Worm (Caenorhabditis elegans) whole organism, young adult: Measurements from ENCODE around the gene Y56A3A.41.

Source experiments
- D2030.7 ChIP-seq: fragments of 200-800 bp; sonication (Bioruptor generic); IDR thresholded peaks from 2 replicates; pipeline ENCODE4 v1.3.6; 2022; ENCODE audit warnings: missing genetic modification reagents, missing genetic modification characterization, missing compliant biosample characterization
- F33H1.4 ChIP-seq: fragments of 200-800 bp; sonication (Bioruptor generic); IDR thresholded peaks from 2 replicates; pipeline ENCODE4 v1.3.6; 2022; ENCODE audit warnings: missing genetic modification reagents, missing genetic modification characterization, missing compliant biosample characterization
- F49E8.2 ChIP-seq: sonication (generic microtip); optimal IDR thresholded peaks from 3 replicates; lab custom pipeline; 2017; ENCODE audit warnings: missing genetic modification characterization, mild to moderate bottlenecking, missing compliant biosample characterization, antibody characterized with exemption, moderate library complexity; ENCODE audit not compliant: insufficient read depth
- F57A8.1 ChIP-seq: fragments of 200-800 bp; sonication (Bioruptor generic); optimal IDR thresholded peaks from 2 replicates; lab custom pipeline; 2018; ENCODE audit warnings: mild to moderate bottlenecking, missing genetic modification characterization, moderate library complexity, missing compliant biosample characterization
- F57C9.4 ChIP-seq: sonication (generic microtip); optimal IDR thresholded peaks from 2 replicates; lab custom pipeline; 2017; ENCODE audit warnings: mild to moderate bottlenecking, missing genetic modification characterization, missing compliant biosample characterization
- T26A5.8 ChIP-seq: sonication (generic microtip); optimal IDR thresholded peaks from 2 replicates; lab custom pipeline; 2016; ENCODE audit warnings: missing genetic modification characterization, missing compliant biosample characterization
- Y53F4B.3 ChIP-seq: fragments of 200-800 bp; sonication (Bioruptor generic); IDR thresholded peaks from 2 replicates; pipeline ENCODE4 v1.3.6; 2022; ENCODE audit warnings: missing genetic modification reagents, missing genetic modification characterization, missing compliant biosample characterization
- Y53G8AR.9 ChIP-seq: fragments of 200-800 bp; sonication (Bioruptor generic); conservative IDR thresholded peaks from 2 replicates; pipeline ENCODE4 v1.3.6; 2022; ENCODE audit warnings: missing genetic modification reagents, missing genetic modification characterization, missing compliant biosample characterization
- Y56A3A.18 ChIP-seq: fragments of 200-800 bp; sonication (Bioruptor generic); IDR thresholded peaks from 2 replicates; pipeline ENCODE4 v1.3.6; 2022; ENCODE audit warnings: missing genetic modification reagents, missing genetic modification characterization, missing compliant biosample characterization
- akir-1 ChIP-seq: fragments of 200-800 bp; sonication (Bioruptor generic); optimal IDR thresholded peaks from 2 replicates; lab custom pipeline; 2018; ENCODE audit warnings: mild to moderate bottlenecking, missing genetic modification characterization, moderate library complexity, missing compliant biosample characterization
- ama-1 ChIP-seq, 3 experiments: fragments of 150-350 bp in 1 of 3; sonication (generic microtip) in 2 of 3; optimal IDR thresholded peaks; 2 replicates each; lab custom pipeline; 2014 to 2018; ENCODE audit warnings: missing biosample characterization in 2 of 3, missing genetic modification characterization in 2 of 3, missing genetic modification reagents in 2 of 3
- athp-1 ChIP-seq: sonication (generic microtip); optimal IDR thresholded peaks from 2 replicates; lab custom pipeline; 2017; ENCODE audit warnings: mild to moderate bottlenecking, missing genetic modification characterization, missing compliant biosample characterization
- attf-3 ChIP-seq: fragments of 200-800 bp; sonication (Bioruptor generic); conservative IDR thresholded peaks from 2 replicates; pipeline ENCODE4 v1.3.6; 2022; ENCODE audit warnings: missing genetic modification reagents, missing genetic modification characterization, missing compliant biosample characterization
- attf-6 ChIP-seq: fragments of 200-800 bp; sonication (Bioruptor generic); IDR thresholded peaks from 2 replicates; pipeline ENCODE4 v1.3.6; 2022; ENCODE audit warnings: missing genetic modification reagents, missing genetic modification characterization, missing compliant biosample characterization
- bed-2 ChIP-seq: fragments of 200-800 bp; sonication (Bioruptor generic); IDR thresholded peaks from 2 replicates; pipeline ENCODE4 v1.3.6; 2022; ENCODE audit warnings: missing genetic modification reagents, missing genetic modification characterization, missing compliant biosample characterization
- ccch-3 ChIP-seq: fragments of 200-800 bp; sonication (Bioruptor generic); optimal IDR thresholded peaks from 2 replicates; lab custom pipeline; 2018; ENCODE audit warnings: mild to moderate bottlenecking, missing genetic modification characterization, missing compliant biosample characterization
- cebp-2 ChIP-seq: fragments of 200-800 bp; sonication (Bioruptor generic); IDR thresholded peaks from 2 replicates; pipeline ENCODE4 v1.3.6; 2022; ENCODE audit warnings: missing genetic modification characterization, missing compliant biosample characterization
- ceh-27 ChIP-seq: fragments of 200-800 bp; sonication (Bioruptor generic); optimal IDR thresholded peaks from 2 replicates; lab custom pipeline; 2018; ENCODE audit warnings: mild to moderate bottlenecking, missing genetic modification characterization, moderate library complexity, missing compliant biosample characterization
- ceh-40 ChIP-seq: fragments of 200-800 bp; sonication (Bioruptor generic); IDR thresholded peaks from 2 replicates; pipeline ENCODE4 v1.3.6; 2022; ENCODE audit warnings: missing genetic modification characterization, missing compliant biosample characterization
- ceh-58 ChIP-seq: fragments of 200-800 bp; sonication (Bioruptor generic); IDR thresholded peaks from 2 replicates; pipeline ENCODE4 v1.3.6; 2022; ENCODE audit warnings: missing genetic modification characterization, missing compliant biosample characterization
- die-1 ChIP-seq: sonication (generic microtip); optimal IDR thresholded peaks from 2 replicates; lab custom pipeline; 2016; ENCODE audit warnings: missing genotype, mild to moderate bottlenecking, missing genetic modification characterization, missing compliant biosample characterization
- dox-1 ChIP-seq: fragments of 200-800 bp; sonication (Bioruptor generic); IDR thresholded peaks from 2 replicates; pipeline ENCODE4 v1.3.6; 2022; ENCODE audit warnings: missing genetic modification reagents, missing genetic modification characterization, missing compliant biosample characterization
- dpl-1 ChIP-seq: fragments of 150-350 bp; optimal IDR thresholded peaks from 2 replicates; lab custom pipeline; 2014; ENCODE audit warnings: missing biosample characterization, missing genetic modification reagents, missing genetic modification characterization
- egl-18 ChIP-seq: fragments of 200-800 bp; sonication (Bioruptor generic); IDR thresholded peaks from 2 replicates; pipeline ENCODE4 v1.3.6; 2022; ENCODE audit warnings: missing genetic modification reagents, missing genetic modification characterization, missing compliant biosample characterization
- him-1 ChIP-seq: sonication (generic microtip); optimal IDR thresholded peaks from 2 replicates; lab custom pipeline; 2016; ENCODE audit warnings: missing genotype, missing genetic modification reagents, missing genetic modification characterization, missing compliant biosample characterization
- hlh-12 ChIP-seq: sonication (generic microtip); optimal IDR thresholded peaks from 2 replicates; lab custom pipeline; 2016; ENCODE audit warnings: missing genetic modification characterization, missing compliant biosample characterization
- hlh-26 ChIP-seq: fragments of 200-800 bp; sonication (Bioruptor generic); conservative IDR thresholded peaks from 2 replicates; pipeline ENCODE4 v1.3.6; 2022; ENCODE audit warnings: missing genetic modification reagents, missing genetic modification characterization, missing compliant biosample characterization
- lsl-1 ChIP-seq: fragments of 200-800 bp; sonication (Bioruptor generic); optimal IDR thresholded peaks from 2 replicates; lab custom pipeline; 2018; ENCODE audit warnings: mild to moderate bottlenecking, missing genetic modification characterization, moderate library complexity, missing compliant biosample characterization
- madf-10 ChIP-seq: sonication (generic microtip); optimal IDR thresholded peaks from 2 replicates; lab custom pipeline; 2016; ENCODE audit warnings: mild to moderate bottlenecking, missing genetic modification characterization, missing compliant biosample characterization
- madf-3 ChIP-seq: fragments of 200-800 bp; sonication (Bioruptor generic); IDR thresholded peaks from 2 replicates; pipeline ENCODE4 v1.3.6; 2022; ENCODE audit warnings: missing genetic modification reagents, missing genetic modification characterization, missing compliant biosample characterization
- madf-8 ChIP-seq: fragments of 200-800 bp; sonication (Bioruptor generic); conservative IDR thresholded peaks from 2 replicates; pipeline ENCODE4 v1.3.6; 2022; ENCODE audit warnings: missing genetic modification reagents, missing genetic modification characterization, missing compliant biosample characterization
- mxl-1 ChIP-seq: sonication (generic microtip); optimal IDR thresholded peaks from 2 replicates; lab custom pipeline; 2016; ENCODE audit warnings: missing genetic modification characterization, missing compliant biosample characterization
- nhr-120 ChIP-seq: fragments of 200-800 bp; sonication (Bioruptor generic); IDR thresholded peaks from 2 replicates; pipeline ENCODE4 v1.3.6; 2022; ENCODE audit warnings: missing genetic modification characterization, missing compliant biosample characterization
- nhr-27 ChIP-seq: fragments of 200-800 bp; sonication (Bioruptor generic); optimal IDR thresholded peaks from 2 replicates; lab custom pipeline; 2018; ENCODE audit warnings: mild to moderate bottlenecking, missing genetic modification characterization, moderate library complexity, missing compliant biosample characterization
- nhr-80 ChIP-seq: sonication (generic microtip); optimal IDR thresholded peaks from 2 replicates; lab custom pipeline; 2016; ENCODE audit warnings: missing genetic modification characterization, missing compliant biosample characterization
- pbrm-1 ChIP-seq: fragments of 200-800 bp; sonication (Bioruptor generic); IDR thresholded peaks from 2 replicates; pipeline ENCODE4 v1.3.6; 2022; ENCODE audit warnings: missing genetic modification reagents, missing genetic modification characterization, missing compliant biosample characterization
- rcor-1 ChIP-seq: fragments of 200-800 bp; sonication (Bioruptor generic); IDR thresholded peaks from 2 replicates; pipeline ENCODE4 v1.3.6; 2022; ENCODE audit warnings: missing genetic modification reagents, missing genetic modification characterization, missing compliant biosample characterization
- sea-2 ChIP-seq: fragments of 200-800 bp; sonication (Bioruptor generic); IDR thresholded peaks from 2 replicates; pipeline ENCODE4 v1.3.6; 2022; ENCODE audit warnings: missing genetic modification characterization, missing compliant biosample characterization
- snpc-1.1 ChIP-seq: sonication (generic microtip); optimal IDR thresholded peaks from 2 replicates; lab custom pipeline; 2017; ENCODE audit warnings: missing genetic modification characterization, mild to moderate bottlenecking, missing compliant biosample characterization, antibody characterized with exemption, moderate library complexity, missing genotype, missing genetic modification reagents; ENCODE audit not compliant: insufficient read depth
- snpc-3.4 ChIP-seq: sonication (generic microtip); optimal IDR thresholded peaks from 2 replicates; lab custom pipeline; 2017; ENCODE audit warnings: missing genetic modification characterization, mild to moderate bottlenecking, missing compliant biosample characterization, antibody characterized with exemption, moderate library complexity, missing genotype, missing genetic modification reagents
- somi-1 ChIP-seq: fragments of 200-800 bp; sonication (Bioruptor generic); optimal IDR thresholded peaks from 2 replicates; lab custom pipeline; 2018; ENCODE audit warnings: mild to moderate bottlenecking, missing genetic modification characterization, missing compliant biosample characterization
- tbp1 ChIP-seq: fragments of 200-800 bp; sonication (Bioruptor generic); optimal IDR thresholded peaks from 2 replicates; lab custom pipeline; 2018; ENCODE audit warnings: mild to moderate bottlenecking, missing genetic modification characterization, missing compliant biosample characterization
- tlf-1 ChIP-seq: fragments of 200-800 bp; sonication (Bioruptor generic); optimal IDR thresholded peaks from 2 replicates; lab custom pipeline; 2018; ENCODE audit warnings: mild to moderate bottlenecking, missing genetic modification characterization, missing compliant biosample characterization
- unc-130 ChIP-seq: sonication (generic microtip); optimal IDR thresholded peaks from 2 replicates; lab custom pipeline; 2016; ENCODE audit warnings: missing genetic modification reagents, missing genetic modification characterization, missing compliant biosample characterization
- zfh-2 ChIP-seq: fragments of 200-800 bp; sonication (Bioruptor generic); conservative IDR thresholded peaks from 2 replicates; pipeline ENCODE4 v1.3.6; 2022; ENCODE audit warnings: missing genetic modification reagents, missing genetic modification characterization, missing compliant biosample characterization
- ztf-25 ChIP-seq: fragments of 200-800 bp; sonication (Bioruptor generic); IDR thresholded peaks from 2 replicates; pipeline ENCODE4 v1.3.6; 2022; ENCODE audit warnings: missing genetic modification reagents, missing genetic modification characterization, missing compliant biosample characterization
- ztf-26 ChIP-seq: sonication (generic microtip); optimal IDR thresholded peaks from 2 replicates; lab custom pipeline; 2017; ENCODE audit warnings: missing genetic modification characterization, missing compliant biosample characterization
- ztf-28 ChIP-seq: fragments of 200-800 bp; sonication (Bioruptor generic); IDR thresholded peaks from 2 replicates; pipeline ENCODE4 v1.3.6; 2022; ENCODE audit warnings: missing genetic modification reagents, missing genetic modification characterization, missing compliant biosample characterization

Gene Y56A3A.41

DNA sequence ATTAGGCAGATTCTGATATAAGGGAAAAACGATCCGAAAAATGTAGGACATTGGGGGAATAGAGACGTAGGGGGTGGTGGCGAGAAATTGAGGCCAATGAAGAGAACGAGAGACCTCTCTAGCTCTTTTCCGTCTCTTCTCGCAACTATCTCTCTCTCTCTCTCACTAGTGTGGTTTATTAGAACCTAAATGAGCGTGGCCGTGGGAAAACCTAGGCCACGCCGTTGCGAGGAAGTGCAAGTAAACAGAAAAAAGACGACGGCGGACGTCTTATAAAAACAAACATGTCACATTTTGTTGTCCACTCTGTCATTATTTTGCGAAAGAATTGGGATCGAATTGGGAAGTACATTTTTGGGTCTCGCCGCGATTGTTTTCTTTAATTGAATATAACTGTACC, 22.8 kb downstream of the Y56A3A.41 start (continued):
- TF ChIP-seq F49E8.2 (tag; lab: Kevin White, UChicago) (no peak), akir-1 (GFP tag; lab: Kevin White, UChicago) (no peak), dox-1 (GFP tag; lab: Robert Waterston, UW) (peak; percentile 89), rcor-1 (GFP tag; lab: Robert Waterston, UW) (no peak), cebp-2 (no peak), ccch-3 (no peak), snpc-1.1 (tag; lab: Kevin White, UChicago) (no peak), Y53F4B.3 (GFP tag; lab: Robert Waterston, UW) (no peak), ceh-27 (GFP tag; lab: Kevin White, UChicago) (peak; percentile 93), lsl-1 (GFP tag; lab: Kevin White, UChicago) (no peak), hlh-12 (tag; lab: Kevin White, UChicago) (no peak), Y53G8AR.9 (GFP tag; lab: Robert Waterston, UW) (0 out of 2 replicates have a peak, but pooled peaks have one; percentile 23), ztf-25 (no peak), dpl-1 (GFP tag; lab: Kevin White, UChicago) (no peak), F57A8.1 (GFP tag; lab: Kevin White, UChicago) (no peak), egl-18 (GFP tag; lab: Robert Waterston, UW) (no peak), attf-3 (GFP tag; lab: Robert Waterston, UW) (no peak), snpc-3.4 (tag; lab: Kevin White, UChicago) (no peak), sea-2 (GFP tag; lab: Robert Waterston, UW) (no peak), ztf-26 (peak; percentile 18), ama-1 (optimal IDR thresholded peaks at IDR 0.05; lab: Kevin White, UChicago) (no peak), ama-1 (GFP tag; optimal IDR thresholded peaks at IDR 0.05; lab: Kevin White, UChicago) (no peak), madf-8 (no peak), zfh-2 (GFP tag; lab: Robert Waterston, UW) (peak; percentile 93), nhr-27 (tag; lab: Kevin White, UChicago) (no peak), tbp1 (peak; percentile 51), somi-1 (GFP tag; lab: Kevin White, UChicago) (peak; percentile 44), Y56A3A.18 (GFP tag; lab: Robert Waterston, UW) (no peak), madf-3 (GFP tag; lab: Robert Waterston, UW) (no peak), athp-1 (tag; lab: Kevin White, UChicago) (no peak), die-1 (tag; lab: Kevin White, UChicago) (no peak), unc-130 (GFP tag; lab: Kevin White, UChicago) (no peak), bed-2 (0 out of 2 replicates have a peak, but pooled peaks have one; percentile 21), mxl-1 (tag; lab: Kevin White, UChicago) (no peak)

ce11 chrIII:11869231-11869912, 23.5 kb downstream of the Y56A3A.41 start, which contains the start of gene taf-12:
Gene taf-12, minus strand, starts transcription at chrIII:11869281.
- TF ChIP-seq F57C9.4: no peak
- no peak for TF ChIP-seq hlh-26 (GFP tag; lab: Robert Waterston, UW)
- TF ChIP-seq nhr-120 (GFP tag; lab: Robert Waterston, UW): no peak
- no peak for TF ChIP-seq ceh-40 (GFP tag; lab: Robert Waterston, UW)
- TF ChIP-seq tbp1: peak; percentile 31
- TF ChIP-seq unc-130 (GFP tag; lab: Kevin White, UChicago): peak; percentile 31
- TF ChIP-seq ztf-25: no peak
- peak; percentile 57; the same call in 1 of the 2 replicates for TF ChIP-seq D2030.7 (GFP tag; lab: Robert Waterston, UW)
- no peak for TF ChIP-seq ceh-58 (GFP tag; lab: Robert Waterston, UW)
- peak; percentile 95 for TF ChIP-seq F33H1.4 (GFP tag; lab: Robert Waterston, UW)
- TF ChIP-seq somi-1 (GFP tag; lab: Kevin White, UChicago): no peak
- TF ChIP-seq tlf-1 (GFP tag; lab: Kevin White, UChicago): peak; percentile 71
- no peak for TF ChIP-seq ztf-28 (GFP tag; lab: Robert Waterston, UW)
- TF ChIP-seq madf-10: no peak
- TF ChIP-seq nhr-80 (tag; lab: Kevin White, UChicago): no peak
- TF ChIP-seq T26A5.8 (tag; lab: Kevin White, UChicago): no peak
- TF ChIP-seq him-1: peak; percentile 13
- 0 out of 2 replicates have a peak, but pooled peaks have one; percentile 6 for TF ChIP-seq pbrm-1
- no peak for TF ChIP-seq rcor-1 (GFP tag; lab: Robert Waterston, UW)
- TF ChIP-seq attf-6 (GFP tag; lab: Robert Waterston, UW): no peak
